Fruit fly (Drosophila melanogaster) whole organism, pupa: ENCODE data around the gene Vsx2.

Experiments
- CG10348 ChIP-seq: fragments of 200-800 bp; sonication (Bioruptor generic); IDR thresholded peaks from 2 replicates; pipeline ENCODE4 v1.3.6; 2022; ENCODE audit warnings: missing biosample characterization, missing genetic modification characterization
- CG14655 ChIP-seq: fragments of 200-800 bp; sonication (Bioruptor generic); optimal IDR thresholded peaks from 3 replicates; lab custom pipeline; 2017; ENCODE audit warnings: mild to moderate bottlenecking, missing biosample characterization, missing genetic modification reagents, missing genetic modification characterization
- CG32121 ChIP-seq: fragments of 200-800 bp; sonication (Bioruptor generic); IDR thresholded peaks from 2 replicates; pipeline ENCODE4 v1.3.6; 2022; ENCODE audit warnings: missing biosample characterization, missing genetic modification characterization
- CG34367 ChIP-seq: fragments of 200-800 bp; sonication (Bioruptor generic); optimal IDR thresholded peaks from 2 replicates; lab custom pipeline; 2018; ENCODE audit warnings: missing biosample characterization, mild to moderate bottlenecking, missing genetic modification characterization
- CG4496 ChIP-seq: fragments of 200-800 bp; sonication (Bioruptor generic); IDR thresholded peaks from 3 replicates; pipeline ENCODE4 v1.3.6; 2022; ENCODE audit warnings: missing biosample characterization, missing genetic modification characterization
- CG8159 ChIP-seq: fragments of 200-800 bp; sonication (Bioruptor generic); optimal IDR thresholded peaks from 3 replicates; lab custom pipeline; 2018; ENCODE audit warnings: missing biosample characterization, mild to moderate bottlenecking, missing genetic modification characterization, moderate library complexity
- CG8301 ChIP-seq: fragments of 200-800 bp; sonication (Bioruptor generic); optimal IDR thresholded peaks from 2 replicates; lab custom pipeline; 2018; ENCODE audit warnings: missing biosample characterization, mild to moderate bottlenecking, missing genetic modification characterization
- EcR ChIP-seq: fragments of 200-800 bp; sonication (Bioruptor generic); optimal IDR thresholded peaks from 3 replicates; lab custom pipeline; 2019; ENCODE audit warnings: missing biosample characterization, missing genetic modification characterization, mild to moderate bottlenecking, moderate library complexity, missing genetic modification reagents
- Ets98B ChIP-seq: fragments of 200-800 bp; sonication (Bioruptor generic); IDR thresholded peaks from 2 replicates; pipeline ENCODE4 v1.3.6; 2022; ENCODE audit warnings: missing biosample characterization, missing genetic modification characterization
- Pif1A ChIP-seq: fragments of 200-800 bp; sonication (Bioruptor generic); optimal IDR thresholded peaks from 3 replicates; lab custom pipeline; 2016; ENCODE audit warnings: missing biosample characterization, missing genetic modification characterization
- Pif1B ChIP-seq: fragments of 200-800 bp; sonication (Bioruptor generic); optimal IDR thresholded peaks from 3 replicates; lab custom pipeline; 2016; ENCODE audit warnings: missing biosample characterization, missing genetic modification characterization
- fd96Ca ChIP-seq: fragments of 200-800 bp; sonication (Bioruptor generic); IDR thresholded peaks from 3 replicates; pipeline ENCODE4 v1.3.6; 2022; ENCODE audit warnings: missing biosample characterization, missing genetic modification characterization
- gl ChIP-seq: fragments of 200-800 bp; sonication (Bioruptor generic); optimal IDR thresholded peaks from 2 replicates; lab custom pipeline; 2018; ENCODE audit warnings: missing biosample characterization, mild to moderate bottlenecking, missing genetic modification characterization
- rn ChIP-seq: fragments of 200-800 bp; sonication (Bioruptor generic); IDR thresholded peaks from 2 replicates; pipeline ENCODE4 v1.3.6; 2022; ENCODE audit warnings: missing biosample characterization, missing genetic modification characterization

DNA sequence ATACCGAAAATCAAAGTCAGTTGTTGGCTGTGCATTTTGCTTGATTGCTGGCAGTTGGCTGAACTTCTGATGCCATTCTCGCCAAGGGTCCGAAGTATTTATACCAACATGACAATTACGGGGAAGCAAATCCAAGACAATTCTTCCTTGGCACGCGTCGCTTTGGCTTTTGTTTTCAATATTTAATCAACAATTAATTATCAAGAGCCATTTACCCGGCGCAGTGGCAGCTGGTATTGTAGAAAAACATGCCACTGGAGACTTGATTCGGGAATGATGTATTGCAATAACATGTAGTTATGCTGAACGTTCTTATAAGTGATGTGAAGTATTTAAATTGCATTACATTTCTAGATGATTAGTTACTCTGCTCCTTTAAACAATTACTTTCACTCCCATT is 58.9 kb downstream of the Vsx2 start, which contains the start of the genes CG32762 and CG4151:
- TF ChIP-seq Ets98B (GFP tag; lab: Robert Waterston, UW): no peak
- no peak for TF ChIP-seq Pif1A (GFP tag; lab: Kevin White, UChicago)
- no peak for TF ChIP-seq CG8159 (tag; lab: Kevin White, UChicago)
- TF ChIP-seq gl (tag; lab: Kevin White, UChicago): no peak
- TF ChIP-seq CG8301 (tag; lab: Kevin White, UChicago): no peak
- TF ChIP-seq CG34367 (tag; lab: Kevin White, UChicago): no peak
- no peak for TF ChIP-seq Pif1B (GFP tag; lab: Kevin White, UChicago)
- no peak for TF ChIP-seq CG4496 (GFP tag; lab: Robert Waterston, UW)
- TF ChIP-seq CG32121: no peak
- no peak for TF ChIP-seq fd96Ca
- TF ChIP-seq rn: no peak
- no peak for TF ChIP-seq CG14655 (GFP tag; lab: Kevin White, UChicago)
- TF ChIP-seq CG10348 (GFP tag; lab: Robert Waterston, UW): no peak
- TF ChIP-seq EcR (GFP tag; lab: Kevin White, UChicago): no peak
